Worm (Caenorhabditis elegans) whole organism, L4 larva: ENCODE results near the gene gfat-1.

Source experiments
- T20F7.1 ChIP-seq: fragments of 200-800 bp; sonication (Bioruptor generic); optimal IDR thresholded peaks from 2 replicates; lab custom pipeline; 2018; ENCODE audit warnings: mild to moderate bottlenecking, missing genetic modification characterization, missing compliant biosample characterization
- T26A8.4 ChIP-seq: fragments of 200-800 bp; sonication (Bioruptor generic); IDR thresholded peaks from 2 replicates; pipeline ENCODE4 v1.3.6; 2022; ENCODE audit warnings: missing genetic modification characterization, missing compliant biosample characterization
- aha-1 ChIP-seq: fragments of 150-350 bp; peaks from one replicate; lab custom pipeline; 2014; ENCODE audit warnings: missing biosample characterization, missing genetic modification characterization
- aly-2 ChIP-seq: sonication (generic microtip); optimal IDR thresholded peaks from 2 replicates; lab custom pipeline; 2018; ENCODE audit warnings: missing biosample characterization, missing genetic modification characterization
- attf-4 ChIP-seq: sonication (generic microtip); optimal IDR thresholded peaks from 3 replicates; lab custom pipeline; 2017; ENCODE audit warnings: missing biosample characterization, missing genetic modification characterization
- ceh-44 ChIP-seq: fragments of 200-800 bp; sonication (Bioruptor generic); IDR thresholded peaks from 2 replicates; pipeline ENCODE4 v1.3.6; 2022; ENCODE audit warnings: missing genetic modification reagents, missing genetic modification characterization, missing compliant biosample characterization
- cey-2 ChIP-seq: sonication (generic microtip); optimal IDR thresholded peaks from 3 replicates; lab custom pipeline; 2017; ENCODE audit warnings: missing genetic modification characterization, mild to moderate bottlenecking, missing compliant biosample characterization, antibody characterized with exemption, borderline replicate concordance; ENCODE audit not compliant: insufficient read depth
- ctbp-1 ChIP-seq: fragments of 200-800 bp; sonication (Bioruptor generic); IDR thresholded peaks from 2 replicates; pipeline ENCODE4 v1.3.6; 2022; ENCODE audit warnings: missing genetic modification reagents, missing genetic modification characterization, missing compliant biosample characterization
- daf-16 ChIP-seq, 3 experiments: sonication (generic microtip); optimal IDR thresholded peaks; 2 replicates each; lab custom pipeline; 2016 to 2017; ENCODE audit warnings: missing genetic modification characterization in 3 of 3, missing genetic modification reagents in 3 of 3, mild to moderate bottlenecking in 2 of 3, missing compliant biosample characterization in 2 of 3, missing biosample characterization in 1 of 3, moderate library complexity in 1 of 3
- daf-19 ChIP-seq: fragments of 200-800 bp; sonication (Bioruptor generic); conservative IDR thresholded peaks from 2 replicates; pipeline ENCODE4 v1.3.6; 2022; ENCODE audit warnings: missing genetic modification characterization, missing compliant biosample characterization
- dmd-6 ChIP-seq: fragments of 200-800 bp; sonication (Bioruptor generic); IDR thresholded peaks from 2 replicates; pipeline ENCODE4 v1.3.6; 2022; ENCODE audit warnings: missing genetic modification reagents, missing genetic modification characterization, missing compliant biosample characterization
- dpl-1 ChIP-seq: fragments of 150-350 bp; optimal IDR thresholded peaks from 2 replicates; lab custom pipeline; 2014; ENCODE audit warnings: missing biosample characterization, missing genetic modification reagents, missing genetic modification characterization
- gei-8 ChIP-seq: fragments of 200-800 bp; sonication (Bioruptor generic); optimal IDR thresholded peaks from 2 replicates; lab custom pipeline; 2018; ENCODE audit warnings: mild to moderate bottlenecking, missing genetic modification characterization, missing compliant biosample characterization
- hlh-11 ChIP-seq: fragments of 200-800 bp; sonication (Bioruptor generic); optimal IDR thresholded peaks from 2 replicates; lab custom pipeline; 2018; ENCODE audit warnings: mild to moderate bottlenecking, missing genetic modification characterization, missing compliant biosample characterization
- hlh-30 ChIP-seq: sonication (generic microtip); optimal IDR thresholded peaks from 2 replicates; lab custom pipeline; 2017; ENCODE audit warnings: antibody characterized with exemption, mild to moderate bottlenecking, missing genetic modification characterization, missing compliant biosample characterization; ENCODE audit not compliant: insufficient read depth
- jun-1 ChIP-seq: fragments of 150-350 bp; optimal IDR thresholded peaks from 2 replicates; lab custom pipeline; 2014; ENCODE audit warnings: missing biosample characterization, missing genetic modification reagents, missing genetic modification characterization
- lim-7 ChIP-seq: fragments of 200-800 bp; sonication (Bioruptor generic); IDR thresholded peaks from 2 replicates; pipeline ENCODE4 v1.3.6; 2022; ENCODE audit warnings: missing genetic modification characterization, missing compliant biosample characterization
- lin-38 ChIP-seq: fragments of 200-800 bp; sonication (Bioruptor generic); IDR thresholded peaks from 2 replicates; pipeline ENCODE4 v1.3.6; 2022; ENCODE audit warnings: missing genetic modification reagents, missing genetic modification characterization, missing compliant biosample characterization
- lin-39 ChIP-seq: fragments of 150-350 bp; optimal IDR thresholded peaks from 2 replicates; lab custom pipeline; 2014; ENCODE audit warnings: missing biosample characterization, missing genetic modification reagents, missing genetic modification characterization
- lsy-2 ChIP-seq, 2 experiments: fragments of 150-350 bp in 1 of 2; sonication (generic microtip) in 1 of 2; optimal IDR thresholded peaks; 2 replicates each; lab custom pipeline; 2014 to 2017; ENCODE audit warnings: missing biosample characterization in 2 of 2, missing genetic modification characterization in 2 of 2
- mdl-1 ChIP-seq, 2 experiments: fragments of 150-350 bp in 1 of 2; sonication (generic microtip) in 1 of 2; optimal IDR thresholded peaks; 2 replicates each; lab custom pipeline; 2014 to 2017; ENCODE audit warnings: missing biosample characterization in 2 of 2, missing genetic modification characterization in 2 of 2
- mes-2 ChIP-seq: sonication (generic microtip); optimal IDR thresholded peaks from 2 replicates; lab custom pipeline; 2016; ENCODE audit warnings: missing genotype, mild to moderate bottlenecking, missing genetic modification characterization, missing compliant biosample characterization; ENCODE audit not compliant: poor library complexity, severe bottlenecking
- mxl-3 ChIP-seq: fragments of 200-800 bp; sonication (Bioruptor generic); optimal IDR thresholded peaks from 2 replicates; lab custom pipeline; 2018; ENCODE audit warnings: mild to moderate bottlenecking, missing genetic modification characterization, missing compliant biosample characterization
- nhr-11 ChIP-seq: fragments of 150-350 bp; optimal IDR thresholded peaks from 2 replicates; lab custom pipeline; 2014; ENCODE audit warnings: missing biosample characterization, missing genetic modification characterization
- nhr-25 ChIP-seq: sonication (generic microtip); optimal IDR thresholded peaks from 2 replicates; lab custom pipeline; 2017; ENCODE audit warnings: missing genetic modification characterization, mild to moderate bottlenecking, missing compliant biosample characterization, antibody characterized with exemption, moderate library complexity, borderline replicate concordance; ENCODE audit not compliant: insufficient read depth
- nhr-28 ChIP-seq: fragments of 150-350 bp; optimal IDR thresholded peaks from 2 replicates; lab custom pipeline; 2014; ENCODE audit warnings: missing biosample characterization, missing genetic modification characterization
- nhr-48 ChIP-seq: sonication (generic microtip); optimal IDR thresholded peaks from 2 replicates; lab custom pipeline; 2016; ENCODE audit warnings: mild to moderate bottlenecking, missing genetic modification characterization, missing compliant biosample characterization
- nhr-6 ChIP-seq: fragments of 150-350 bp; optimal IDR thresholded peaks from 2 replicates; lab custom pipeline; 2014; ENCODE audit warnings: missing biosample characterization, missing genetic modification characterization
- nhr-77 ChIP-seq: fragments of 150-350 bp; optimal IDR thresholded peaks from 2 replicates; lab custom pipeline; 2014; ENCODE audit warnings: missing biosample characterization, missing genetic modification characterization
- pha-4 ChIP-seq, 2 experiments: fragments of 150-350 bp in 1 of 2; fragments of 200-800 bp in 1 of 2; sonication (Bioruptor generic) in 1 of 2; IDR thresholded peaks in 1 of 2; optimal IDR thresholded peaks in 1 of 2; 2 replicates each; pipeline versions ENCODE4 v1.3.6 to Lab custom; 2014 to 2022; ENCODE audit warnings: missing genetic modification characterization in 2 of 2, missing genetic modification reagents in 2 of 2, missing biosample characterization in 1 of 2, missing compliant biosample characterization in 1 of 2
- saeg-2 ChIP-seq: fragments of 200-800 bp; sonication (Bioruptor generic); IDR thresholded peaks from 2 replicates; pipeline ENCODE4 v1.3.6; 2022; ENCODE audit warnings: missing genetic modification reagents, missing genetic modification characterization, missing compliant biosample characterization
- sdz-12 ChIP-seq: fragments of 200-800 bp; sonication (Bioruptor generic); optimal IDR thresholded peaks from 2 replicates; lab custom pipeline; 2018; ENCODE audit warnings: mild to moderate bottlenecking, missing genetic modification characterization, missing compliant biosample characterization
- set-16 ChIP-seq: fragments of 200-800 bp; sonication (Bioruptor generic); IDR thresholded peaks from 2 replicates; pipeline ENCODE4 v1.3.6; 2022; ENCODE audit warnings: missing genetic modification reagents, missing genetic modification characterization, missing compliant biosample characterization
- snpc-1.2 ChIP-seq: fragments of 200-800 bp; sonication (Bioruptor generic); IDR thresholded peaks from 2 replicates; pipeline ENCODE4 v1.3.6; 2022; ENCODE audit warnings: missing genetic modification reagents, missing genetic modification characterization, missing compliant biosample characterization
- snpc-4 ChIP-seq: fragments of 150-350 bp; optimal IDR thresholded peaks from 2 replicates; lab custom pipeline; 2014; ENCODE audit warnings: missing biosample characterization, missing genetic modification characterization
- tra-1 ChIP-seq: fragments of 200-800 bp; sonication (Bioruptor generic); IDR thresholded peaks from 2 replicates; pipeline ENCODE4 v1.3.6; 2022; ENCODE audit warnings: missing genetic modification reagents, missing genetic modification characterization, missing compliant biosample characterization
- unc-39 ChIP-seq: sonication (generic microtip); optimal IDR thresholded peaks from 2 replicates; lab custom pipeline; 2017; ENCODE audit warnings: missing biosample characterization, missing genetic modification characterization
- unc-62 ChIP-seq, 3 experiments: fragments of 150-350 bp in 1 of 3; sonication (generic microtip); optimal IDR thresholded peaks in 2 of 3; peaks in 1 of 3; 1 replicate in 1 of 3; 2 replicates in 2 of 3; lab custom pipeline; 2014 to 2017; ENCODE audit warnings: missing biosample characterization in 3 of 3, missing genetic modification characterization in 3 of 3, missing genetic modification reagents in 3 of 3, missing genotype in 1 of 3
- zfp-3 ChIP-seq: fragments of 200-800 bp; sonication (Bioruptor generic); conservative IDR thresholded peaks from 2 replicates; pipeline ENCODE4 v1.3.6; 2022; ENCODE audit warnings: missing genetic modification reagents, missing genetic modification characterization, missing compliant biosample characterization
- ztf-11 ChIP-seq: fragments of 150-350 bp; optimal IDR thresholded peaks from 2 replicates; lab custom pipeline; 2014; ENCODE audit warnings: missing biosample characterization, missing genetic modification characterization

The gfat-1 gene

DNA sequence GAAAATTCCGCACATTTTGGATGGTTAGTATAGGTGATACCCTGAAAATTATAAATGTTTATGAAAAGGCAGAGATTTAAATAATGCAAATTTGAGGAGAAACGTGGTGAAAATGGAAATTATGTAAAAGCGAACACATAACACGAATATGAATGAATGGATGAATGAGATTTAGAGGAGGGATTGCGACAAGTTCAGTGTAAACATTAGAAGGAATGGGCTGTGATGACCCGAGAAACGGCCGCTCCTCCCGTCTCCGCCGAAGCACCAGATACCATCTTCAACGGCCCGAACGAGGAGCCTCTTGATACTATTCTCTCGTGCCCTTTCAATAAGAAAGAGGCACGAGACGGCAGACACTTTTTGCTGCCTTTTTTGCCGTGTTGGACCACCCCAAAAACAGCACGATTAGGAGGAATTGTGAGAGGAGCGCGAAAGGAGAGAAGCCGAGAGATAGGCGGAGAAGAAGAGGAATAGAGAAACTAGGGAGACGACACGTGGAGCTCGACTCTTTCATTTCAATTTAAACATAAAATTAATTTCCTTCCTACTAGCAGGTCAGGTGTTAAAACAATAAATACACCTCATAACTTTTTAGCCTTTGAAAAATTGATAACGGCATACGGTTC, at the start of gene gfat-1:
Gene gfat-1, minus strand, starts transcription at position 51 of the 629 bp plus-strand sequence.
- TF ChIP-seq mes-2 (tag; lab: Kevin White, UChicago), result peak; percentile 43
- TF ChIP-seq dpl-1 (GFP tag; lab: Kevin White, UChicago), result peak; percentile 9
- no peak for TF ChIP-seq T26A8.4 (GFP tag; lab: Robert Waterston, UW)
- TF ChIP-seq nhr-6, result peak; percentile 21
- 0 out of 2 replicates have a peak, but pooled peaks have one; percentile 8 for TF ChIP-seq lim-7 (GFP tag; lab: Robert Waterston, UW)
- TF ChIP-seq ctbp-1 (GFP tag; lab: Robert Waterston, UW), result 0 out of 2 replicates have a peak, but pooled peaks have one; percentile 34
- peak; percentile 37 to 89 for TF ChIP-seq mdl-1 (tag; optimal IDR thresholded peaks at IDR 0.05; lab: Kevin White, UChicago)
- TF ChIP-seq lin-39 (tag; lab: Kevin White, UChicago), result no peak
- TF ChIP-seq lin-38 (GFP tag; lab: Robert Waterston, UW), result peak; percentile 16; the same call in 1 of the 2 replicates
- TF ChIP-seq hlh-30 (tag; lab: Kevin White, UChicago), result peak; percentile 57
- TF ChIP-seq set-16 (GFP tag; lab: Robert Waterston, UW), result peak; percentile 32
- no peak for TF ChIP-seq hlh-11 (tag; lab: Kevin White, UChicago)
- TF ChIP-seq unc-39 (tag; lab: Kevin White, UChicago), result no peak
- no peak for TF ChIP-seq cey-2 (tag; lab: Kevin White, UChicago)
- TF ChIP-seq lsy-2 (tag; optimal IDR thresholded peaks at IDR 0.05; lab: Kevin White, UChicago), result peak in 1 of 2 experiments; percentile 17
- TF ChIP-seq, all 104 proteins: peak for 10

DNA sequence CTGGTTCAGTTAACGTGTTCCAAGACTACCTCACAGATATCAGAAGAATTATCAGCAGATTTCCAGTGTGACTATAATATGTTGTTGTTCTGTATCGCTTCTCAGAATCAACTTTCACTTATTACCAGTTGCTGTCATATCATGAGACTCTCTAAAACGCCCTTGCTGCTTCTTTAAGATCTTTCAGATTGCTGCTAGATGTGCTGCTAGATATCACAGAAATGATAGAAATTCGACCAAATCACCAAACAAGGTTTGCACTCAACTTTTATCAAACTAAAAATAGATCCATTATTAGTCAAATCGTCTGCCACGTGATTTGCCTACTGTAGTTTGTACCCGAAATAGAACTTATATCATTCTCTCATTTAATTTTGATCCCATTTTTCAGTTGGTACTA, 49.3 kb upstream of the gfat-1 start:
- peak in 1 of 2 experiments; percentile 1 for TF ChIP-seq mdl-1 (tag; optimal IDR thresholded peaks at IDR 0.05; lab: Kevin White, UChicago)
- no peak for TF ChIP-seq nhr-77
- TF ChIP-seq unc-62 (GFP tag; optimal IDR thresholded peaks at IDR 0.05 in 1 of 2; lab: Kevin White, UChicago), result peak in 1 of 2 experiments; percentile 77
- no peak for TF ChIP-seq unc-62 (tag; optimal IDR thresholded peaks at IDR 0.05; lab: Kevin White, UChicago)
- peak; percentile 6 for TF ChIP-seq hlh-30 (tag; lab: Kevin White, UChicago)
- TF ChIP-seq, all 104 proteins: peak for 3

DNA sequence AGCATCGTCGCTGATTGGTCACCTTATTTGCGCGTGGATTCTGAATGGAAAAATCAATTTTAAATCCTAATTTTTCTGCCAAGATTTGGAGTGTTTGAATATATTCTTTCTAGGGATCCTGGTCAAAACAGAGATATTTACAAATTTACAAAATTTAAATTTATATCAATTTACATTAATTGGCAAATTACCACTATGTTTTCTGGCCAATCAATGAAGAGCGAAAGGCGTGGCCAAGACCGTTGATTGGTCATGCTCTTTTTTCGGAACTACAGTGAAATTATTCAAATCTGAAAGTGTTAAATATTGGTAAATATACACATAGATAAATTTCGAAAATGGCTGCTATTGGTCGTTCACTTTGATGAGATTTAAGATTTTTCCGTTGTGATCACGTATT, 47.5 kb upstream of the gfat-1 start:
- TF ChIP-seq nhr-25, result no peak
- no peak for TF ChIP-seq jun-1 (tag; lab: Kevin White, UChicago)
- no peak for TF ChIP-seq sdz-12 (GFP tag; lab: Kevin White, UChicago)
- TF ChIP-seq ztf-11 (tag; lab: Kevin White, UChicago), result no peak
- TF ChIP-seq snpc-4, result no peak
- TF ChIP-seq saeg-2 (GFP tag; lab: Robert Waterston, UW), result no peak
- no peak for TF ChIP-seq zfp-3 (GFP tag; lab: Robert Waterston, UW)
- TF ChIP-seq lsy-2 (tag; optimal IDR thresholded peaks at IDR 0.05; lab: Kevin White, UChicago), result no peak
- TF ChIP-seq aly-2, result no peak
- TF ChIP-seq ceh-44 (GFP tag; lab: Robert Waterston, UW), result no peak
- no peak for TF ChIP-seq dmd-6
- TF ChIP-seq unc-39 (tag; lab: Kevin White, UChicago), result no peak
- TF ChIP-seq daf-19, result no peak
- no peak for TF ChIP-seq nhr-77

ce11 chrII:11642025-11642424, 46.8 kb upstream of the gfat-1 start:
- no peak for TF ChIP-seq snpc-1.2
- TF ChIP-seq hlh-30 (tag; lab: Kevin White, UChicago), result peak; percentile 5
- 0 out of 2 replicates have a peak, but pooled peaks have one; percentile 5 for TF ChIP-seq tra-1
- peak; percentile 66 for TF ChIP-seq hlh-11 (tag; lab: Kevin White, UChicago)
- TF ChIP-seq gei-8 (GFP tag; lab: Kevin White, UChicago), result peak; percentile 16
- TF ChIP-seq T20F7.1, result no peak
- TF ChIP-seq nhr-25, result no peak
- TF ChIP-seq attf-4 (tag; lab: Kevin White, UChicago), result no peak
- peak; percentile 59 for TF ChIP-seq nhr-28 (tag; lab: Kevin White, UChicago)
- TF ChIP-seq mxl-3 (GFP tag; lab: Kevin White, UChicago), result peak; percentile 53
- TF ChIP-seq lsy-2 (tag; optimal IDR thresholded peaks at IDR 0.05; lab: Kevin White, UChicago), result peak in 1 of 2 experiments; percentile 16
- TF ChIP-seq nhr-48 (tag; lab: Kevin White, UChicago), result peak; percentile 25
- no peak for TF ChIP-seq daf-16 (GFP tag; optimal IDR thresholded peaks at IDR 0.05; lab: Kevin White, UChicago)
- no peak for TF ChIP-seq daf-16 (tag; optimal IDR thresholded peaks at IDR 0.05; lab: Kevin White, UChicago)
- peak; percentile 2 for TF ChIP-seq aha-1 (tag; lab: Kevin White, UChicago)
- no peak for TF ChIP-seq jun-1 (tag; lab: Kevin White, UChicago)
- TF ChIP-seq nhr-11, result no peak
- peak in 1 of 2 experiments; percentile 62 for TF ChIP-seq mdl-1 (tag; optimal IDR thresholded peaks at IDR 0.05; lab: Kevin White, UChicago)
- no peak for TF ChIP-seq lim-7 (GFP tag; lab: Robert Waterston, UW)
- TF ChIP-seq pha-4 (GFP tag; IDR thresholded peaks at IDR 0.05; lab: Robert Waterston, UW), result no peak
- no peak for TF ChIP-seq pha-4 (tag; optimal IDR thresholded peaks at IDR 0.05; lab: Kevin White, UChicago)
- TF ChIP-seq unc-62 (GFP tag; optimal IDR thresholded peaks at IDR 0.05 in 1 of 2; lab: Kevin White, UChicago), result peak in 1 of 2 experiments; percentile 27
- no peak for TF ChIP-seq unc-62 (tag; optimal IDR thresholded peaks at IDR 0.05; lab: Kevin White, UChicago)
